Worm (Caenorhabditis elegans) whole organism, L3 larva: Measurements from ENCODE around the gene fcd-2.

Source experiments
- R02D3.7 ChIP-seq: fragments of 150-350 bp; optimal IDR thresholded peaks from 2 replicates; lab custom pipeline; 2014; ENCODE audit warnings: missing biosample characterization, missing genetic modification characterization
- ZK546.5 ChIP-seq: sonication (generic microtip); optimal IDR thresholded peaks from 2 replicates; lab custom pipeline; 2017; ENCODE audit warnings: missing biosample characterization, missing genetic modification characterization
- ama-1 ChIP-seq: fragments of 150-350 bp; optimal IDR thresholded peaks from 2 replicates; lab custom pipeline; 2018
- ceh-16 ChIP-seq: sonication (generic microtip); optimal IDR thresholded peaks from 2 replicates; lab custom pipeline; 2017; ENCODE audit warnings: missing biosample characterization, missing genetic modification characterization
- ceh-28 ChIP-seq: fragments of 150-350 bp; optimal IDR thresholded peaks from 2 replicates; lab custom pipeline; 2014; ENCODE audit warnings: missing biosample characterization, missing genetic modification reagents, missing genetic modification characterization
- ceh-82 ChIP-seq: fragments of 150-350 bp; optimal IDR thresholded peaks from 2 replicates; lab custom pipeline; 2014; ENCODE audit warnings: missing biosample characterization, missing genetic modification characterization
- daf-12 ChIP-seq: fragments of 150-350 bp; optimal IDR thresholded peaks from 2 replicates; lab custom pipeline; 2014; ENCODE audit warnings: missing biosample characterization, missing genetic modification reagents, missing genetic modification characterization
- egl-27 ChIP-seq: sonication (generic microtip); optimal IDR thresholded peaks from 4 replicates; lab custom pipeline; 2017; ENCODE audit warnings: missing biosample characterization, missing genetic modification reagents, missing genetic modification characterization
- elt-1 ChIP-seq: fragments of 150-350 bp; optimal IDR thresholded peaks from 2 replicates; lab custom pipeline; 2014; ENCODE audit warnings: missing biosample characterization, missing genetic modification characterization
- elt-3 ChIP-seq, 3 experiments: fragments of 150-350 bp in 1 of 3; sonication (generic microtip) in 2 of 3; optimal IDR thresholded peaks; 2 replicates in 2 of 3; 4 replicates in 1 of 3; lab custom pipeline; 2014 to 2017; ENCODE audit warnings: missing biosample characterization in 3 of 3, missing genetic modification characterization in 3 of 3
- eor-1 ChIP-seq, 2 experiments: fragments of 150-350 bp; optimal IDR thresholded peaks; 2 replicates each; lab custom pipeline; 2014 to 2018; ENCODE audit warnings: missing biosample characterization in 2 of 2, missing genetic modification characterization in 2 of 2
- fkh-10 ChIP-seq: sonication (generic microtip); optimal IDR thresholded peaks from 2 replicates; lab custom pipeline; 2017; ENCODE audit warnings: missing biosample characterization, missing genetic modification reagents, missing genetic modification characterization
- fkh-2 ChIP-seq: fragments of 150-350 bp; optimal IDR thresholded peaks from 2 replicates; lab custom pipeline; 2014; ENCODE audit warnings: missing biosample characterization, missing genetic modification reagents, missing genetic modification characterization
- fos-1 ChIP-seq: fragments of 150-350 bp; optimal IDR thresholded peaks from 2 replicates; lab custom pipeline; 2014; ENCODE audit warnings: missing biosample characterization, missing genetic modification characterization
- hmg-11 ChIP-seq: sonication (generic microtip); optimal IDR thresholded peaks from 2 replicates; lab custom pipeline; 2016; ENCODE audit warnings: missing genetic modification characterization, missing compliant biosample characterization
- lin-15B ChIP-seq: fragments of 150-350 bp; optimal IDR thresholded peaks from 2 replicates; lab custom pipeline; 2014; ENCODE audit warnings: missing biosample characterization, missing genetic modification characterization
- lin-39 ChIP-seq: fragments of 150-350 bp; optimal IDR thresholded peaks from 2 replicates; lab custom pipeline; 2018; ENCODE audit warnings: missing biosample characterization, missing genetic modification reagents, missing genetic modification characterization
- mml-1 ChIP-seq: fragments of 150-350 bp; sonication (generic microtip); optimal IDR thresholded peaks from 3 replicates; lab custom pipeline; 2014; ENCODE audit warnings: missing biosample characterization, missing genetic modification characterization
- nfya-1 ChIP-seq: sonication (generic microtip); optimal IDR thresholded peaks from 2 replicates; lab custom pipeline; 2017; ENCODE audit warnings: missing genetic modification characterization, mild to moderate bottlenecking, missing compliant biosample characterization, antibody characterized with exemption, moderate library complexity; ENCODE audit not compliant: insufficient read depth
- nhr-11 ChIP-seq: fragments of 150-350 bp; optimal IDR thresholded peaks from 2 replicates; lab custom pipeline; 2014; ENCODE audit warnings: missing biosample characterization, missing genetic modification characterization
- nhr-12 ChIP-seq: fragments of 150-350 bp; optimal IDR thresholded peaks from 2 replicates; lab custom pipeline; 2014; ENCODE audit warnings: missing biosample characterization, missing genetic modification characterization
- nhr-23 ChIP-seq: fragments of 150-350 bp; optimal IDR thresholded peaks from 2 replicates; lab custom pipeline; 2014; ENCODE audit warnings: missing biosample characterization, missing genetic modification reagents, missing genetic modification characterization
- nhr-25 ChIP-seq: sonication (generic microtip); optimal IDR thresholded peaks from 2 replicates; lab custom pipeline; 2017; ENCODE audit warnings: missing biosample characterization, missing genetic modification characterization
- nhr-28 ChIP-seq: fragments of 150-350 bp; optimal IDR thresholded peaks from 2 replicates; lab custom pipeline; 2014; ENCODE audit warnings: missing biosample characterization, missing genetic modification characterization
- nhr-43 ChIP-seq: sonication (generic microtip); optimal IDR thresholded peaks from 2 replicates; lab custom pipeline; 2016; ENCODE audit warnings: mild to moderate bottlenecking, missing genetic modification characterization, missing compliant biosample characterization; ENCODE audit not compliant: poor library complexity, severe bottlenecking
- nhr-67 ChIP-seq: fragments of 150-350 bp; optimal IDR thresholded peaks from 2 replicates; lab custom pipeline; 2014; ENCODE audit warnings: missing biosample characterization, missing genetic modification characterization
- nhr-76 ChIP-seq: fragments of 150-350 bp; sonication (generic microtip); optimal IDR thresholded peaks from 5 replicates; lab custom pipeline; 2014; ENCODE audit warnings: missing biosample characterization, missing genetic modification characterization
- pha-4 ChIP-seq: fragments of 150-350 bp; optimal IDR thresholded peaks from 2 replicates; lab custom pipeline; 2014; ENCODE audit warnings: missing biosample characterization, missing genetic modification reagents, missing genetic modification characterization
- pqm-1 ChIP-seq: fragments of 150-350 bp; optimal IDR thresholded peaks from 2 replicates; lab custom pipeline; 2017; ENCODE audit warnings: missing biosample characterization, missing genetic modification characterization, inconsistent platforms
- sea-2 ChIP-seq: fragments of 150-350 bp; sonication (generic microtip); optimal IDR thresholded peaks from 4 replicates; lab custom pipeline; 2014; ENCODE audit warnings: missing biosample characterization, missing genetic modification reagents, missing genetic modification characterization
- skn-1 ChIP-seq: fragments of 150-350 bp; optimal IDR thresholded peaks from 2 replicates; lab custom pipeline; 2014; ENCODE audit warnings: missing biosample characterization, missing genetic modification characterization
- snpc-4 ChIP-seq: fragments of 150-350 bp; optimal IDR thresholded peaks from 2 replicates; lab custom pipeline; 2014; ENCODE audit warnings: missing biosample characterization, missing genetic modification characterization
- unc-39 ChIP-seq: sonication (generic microtip); optimal IDR thresholded peaks from 4 replicates; lab custom pipeline; 2017; ENCODE audit warnings: missing biosample characterization, missing genetic modification characterization
- unc-62 ChIP-seq: fragments of 150-350 bp; sonication (generic microtip); optimal IDR thresholded peaks from 4 replicates; lab custom pipeline; 2014; ENCODE audit warnings: missing biosample characterization, missing genetic modification reagents, missing genetic modification characterization
- zag-1 ChIP-seq: fragments of 150-350 bp; optimal IDR thresholded peaks from 2 replicates; lab custom pipeline; 2014; ENCODE audit warnings: missing biosample characterization, missing genetic modification characterization
- ztf-11 ChIP-seq: fragments of 150-350 bp; optimal IDR thresholded peaks from 2 replicates; lab custom pipeline; 2014; ENCODE audit warnings: missing biosample characterization, missing genetic modification characterization
- ztf-4 ChIP-seq: fragments of 150-350 bp; optimal IDR thresholded peaks from 2 replicates; lab custom pipeline; 2014; ENCODE audit warnings: missing biosample characterization, missing genetic modification characterization

fcd-2 gene

DNA sequence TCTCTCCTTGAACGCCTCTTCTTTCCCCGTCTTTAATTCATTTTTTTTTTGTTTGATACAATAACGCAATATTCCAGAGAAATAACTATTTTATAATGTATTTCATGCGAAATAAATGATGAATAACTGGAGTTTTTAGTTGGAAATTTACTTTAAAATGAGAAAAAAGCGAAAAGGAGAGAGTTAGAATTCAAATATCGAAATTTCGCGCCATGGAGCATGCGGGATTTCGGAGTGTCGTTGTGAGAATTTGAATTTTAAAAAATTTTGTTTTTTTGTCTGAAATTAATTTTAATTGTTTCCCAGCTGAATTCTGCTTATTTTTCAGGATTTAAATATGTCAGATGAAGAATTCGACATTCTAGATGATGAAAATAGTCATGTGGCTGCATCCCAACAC lies at the start of gene fcd-2:
fcd-2 (plus strand) TSS at position 327 of the 400 bp plus-strand sequence.
- TF ChIP-seq snpc-4 (tag; lab: Kevin White, UChicago) (peak; percentile 52), nhr-23 (tag; lab: Kevin White, UChicago) (peak; percentile 17), lin-39 (tag; lab: Kevin White, UChicago) (no peak), zag-1 (no peak), R02D3.7 (tag; lab: Kevin White, UChicago) (peak; percentile 27), pha-4 (tag; lab: Kevin White, UChicago) (peak; percentile 78), ceh-28 (tag; lab: Kevin White, UChicago) (peak; percentile 24), nhr-25 (tag; lab: Kevin White, UChicago) (no peak), fkh-10 (no peak), lin-15B (tag; lab: Kevin White, UChicago) (peak; percentile 69), pqm-1 (tag; lab: Kevin White, UChicago) (peak; percentile 2), skn-1 (peak; percentile 31), nfya-1 (peak; percentile 70)

DNA sequence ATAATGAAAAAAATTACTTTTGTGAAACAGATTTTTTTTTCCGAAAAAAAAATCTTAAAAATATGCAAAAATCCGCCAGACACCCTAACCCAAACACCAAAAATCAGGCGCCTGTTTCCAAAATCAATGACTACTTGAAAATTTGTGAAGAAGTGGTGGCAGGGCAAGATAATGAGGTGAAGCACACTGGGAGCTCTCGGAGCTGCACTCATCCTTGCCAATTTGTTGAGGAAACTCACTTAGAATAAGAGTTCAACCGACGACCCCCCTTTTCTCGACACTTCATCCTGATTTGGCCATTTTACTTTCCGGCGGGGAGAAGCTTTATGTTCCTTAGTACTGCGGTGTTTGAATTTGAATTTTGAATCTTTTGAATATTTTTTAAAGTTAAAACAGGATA lies 47.3 kb upstream of the fcd-2 start:
- TF ChIP-seq egl-27 (tag; lab: Kevin White, UChicago), result no peak
- no peak for TF ChIP-seq fkh-2 (tag; lab: Kevin White, UChicago)
- TF ChIP-seq skn-1, result no peak
- TF ChIP-seq ceh-82, result no peak
- no peak for TF ChIP-seq lin-39 (tag; lab: Kevin White, UChicago)
- TF ChIP-seq snpc-4 (tag; lab: Kevin White, UChicago), result no peak
- TF ChIP-seq elt-3 (tag; optimal IDR thresholded peaks at IDR 0.05; lab: Kevin White, UChicago), result no peak
- no peak for TF ChIP-seq lin-15B (tag; lab: Kevin White, UChicago)
- no peak for TF ChIP-seq nhr-28 (tag; lab: Kevin White, UChicago)

DNA sequence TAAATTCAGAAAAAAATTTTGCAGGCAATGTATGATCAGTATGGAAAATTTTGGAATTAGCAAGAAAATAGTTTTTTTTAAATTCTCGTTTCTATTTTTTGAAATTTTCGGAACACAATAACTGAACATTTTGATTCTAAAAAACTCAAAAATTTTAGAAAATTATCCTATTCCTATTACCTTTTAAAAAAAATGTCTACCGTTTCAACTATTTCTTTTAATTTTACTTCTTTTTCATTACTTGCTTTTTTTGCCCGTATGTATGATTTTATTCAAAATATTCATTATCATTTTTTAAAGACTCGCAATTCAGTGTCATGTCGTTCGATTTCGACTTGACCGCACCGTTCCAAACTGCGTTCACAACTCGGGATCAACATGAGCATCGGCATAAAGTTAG lies 44.2 kb upstream of the fcd-2 start, which contains the start of gene atln-2:
atln-2 (plus strand) TSS at position 301 of the 400 bp plus-strand sequence.
- no peak for TF ChIP-seq elt-1 (tag; lab: Kevin White, UChicago)
- no peak for TF ChIP-seq nhr-76
- no peak for TF ChIP-seq skn-1
- TF ChIP-seq fkh-10, result no peak
- no peak for TF ChIP-seq ztf-4
- TF ChIP-seq ceh-16 (tag; lab: Kevin White, UChicago), result no peak
- TF ChIP-seq nhr-67 (tag; lab: Kevin White, UChicago), result no peak
- TF ChIP-seq pqm-1 (tag; lab: Kevin White, UChicago), result no peak
- no peak for TF ChIP-seq nhr-12 (tag; lab: Kevin White, UChicago)
- TF ChIP-seq daf-12 (tag; lab: Kevin White, UChicago), result no peak
- no peak for TF ChIP-seq pha-4 (tag; lab: Kevin White, UChicago)
- no peak for TF ChIP-seq ZK546.5 (tag; lab: Kevin White, UChicago)
- no peak for TF ChIP-seq egl-27 (tag; lab: Kevin White, UChicago)
- TF ChIP-seq nhr-43 (tag; lab: Kevin White, UChicago), result no peak
- no peak for TF ChIP-seq eor-1 (tag; optimal IDR thresholded peaks at IDR 0.05; lab: Kevin White, UChicago)
- TF ChIP-seq R02D3.7 (tag; lab: Kevin White, UChicago), result no peak
- TF ChIP-seq fkh-2 (tag; lab: Kevin White, UChicago), result no peak
- TF ChIP-seq nhr-11 (tag; lab: Kevin White, UChicago), result no peak

DNA sequence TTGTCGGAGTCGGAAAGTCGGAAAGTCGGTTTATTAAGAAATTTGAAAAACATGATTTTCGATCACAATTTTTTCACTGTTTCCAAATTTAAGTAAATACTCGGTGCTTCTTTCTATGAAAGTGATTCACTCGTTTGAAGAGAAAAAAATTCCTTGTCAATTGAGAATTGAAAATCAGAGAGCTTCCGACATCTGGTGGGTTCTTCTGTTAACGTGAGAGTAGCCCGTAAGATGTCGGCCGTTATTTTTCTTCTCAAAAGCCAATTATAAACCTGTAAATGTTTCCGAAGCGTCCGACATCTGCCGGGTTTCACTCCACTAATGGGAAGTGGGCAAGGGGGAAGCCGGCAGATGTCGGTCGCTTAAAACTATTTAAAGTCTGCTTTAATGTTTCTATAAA lies 40.5 kb upstream of the fcd-2 start:
- TF ChIP-seq egl-27 (tag; lab: Kevin White, UChicago) (no peak), ztf-11 (tag; lab: Kevin White, UChicago) (no peak), mml-1 (tag; lab: Kevin White, UChicago) (no peak), R02D3.7 (tag; lab: Kevin White, UChicago) (no peak), unc-62 (no peak), nhr-28 (tag; lab: Kevin White, UChicago) (no peak), pha-4 (tag; lab: Kevin White, UChicago) (no peak), nfya-1 (peak; percentile 13), nhr-12 (tag; lab: Kevin White, UChicago) (no peak), nhr-76 (no peak), sea-2 (GFP tag; lab: Kevin White, UChicago) (no peak), unc-39 (tag; lab: Kevin White, UChicago) (no peak), fos-1 (tag; lab: Kevin White, UChicago) (no peak), ama-1 (lab: Kevin White, UChicago) (peak; percentile 66), elt-3 (tag; optimal IDR thresholded peaks at IDR 0.05; lab: Kevin White, UChicago) (peak in 1 of 3 experiments; percentile 32), fkh-10 (no peak), eor-1 (tag; optimal IDR thresholded peaks at IDR 0.05; lab: Kevin White, UChicago) (no peak), snpc-4 (tag; lab: Kevin White, UChicago) (peak; percentile 74), lin-15B (tag; lab: Kevin White, UChicago) (no peak), hmg-11 (tag; lab: Kevin White, UChicago) (no peak), nhr-67 (tag; lab: Kevin White, UChicago) (no peak), nhr-43 (tag; lab: Kevin White, UChicago) (peak; percentile 87), fkh-2 (tag; lab: Kevin White, UChicago) (no peak)
- TF ChIP-seq, all 47 proteins: peak for 5
